Worm (Caenorhabditis elegans): ENCODE results near the gene C23G10.2.

DNA sequence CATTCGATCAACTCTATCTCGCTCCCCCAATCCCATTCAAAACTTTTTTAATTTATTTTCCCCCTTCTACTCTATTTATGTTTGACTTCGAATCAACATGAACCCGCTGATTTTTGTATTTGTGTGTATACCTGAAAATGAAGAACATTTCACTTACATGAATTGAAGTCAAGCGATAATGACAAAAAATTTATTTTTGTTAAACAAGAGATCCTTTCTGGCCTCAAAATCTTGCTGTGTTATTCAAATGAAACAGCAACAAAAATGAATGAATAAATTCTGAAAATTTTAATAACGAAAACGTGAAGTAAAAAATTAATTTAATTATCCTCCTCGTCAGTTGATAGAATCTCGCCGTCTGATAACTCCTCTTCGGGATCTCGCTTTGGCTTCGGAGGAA lies 5.4 kb upstream of the C23G10.2 start:
- TF ChIP-seq ama-1 (optimal IDR thresholded peaks at IDR 0.05) (no peak), ceh-13 (GFP tag; optimal IDR thresholded peaks at IDR 0.05) (no peak), tbx-37 (GFP tag; conservative IDR thresholded peaks at IDR 0.05) (no peak), pes-1 (GFP tag; IDR thresholded peaks at IDR 0.05) (no peak), hmbx-1 (tag; optimal IDR thresholded peaks at IDR 0.05) (no peak), flt-1 (GFP tag; IDR thresholded peaks at IDR 0.05) (no peak), ceh-36 (tag; optimal IDR thresholded peaks at IDR 0.05) (no peak), F13C5.2 (tag; optimal IDR thresholded peaks at IDR 0.05) (no peak), hmg-4 (GFP tag; optimal IDR thresholded peaks at IDR 0.05) (no peak), tra-4 (tag; optimal IDR thresholded peaks at IDR 0.05) (no peak), B0310.2 (tag; optimal IDR thresholded peaks at IDR 0.05) (no peak), scrt-1 (GFP tag; IDR thresholded peaks at IDR 0.05) (no peak)
